Fruit fly (Drosophila melanogaster): Measurements from ENCODE around the gene CG33303.

The CG33303 gene

dm6 chr2L:10413251-10414127 is 37.9 kb upstream of the CG33303 start, which contains the start of the genes CG5355 and Klp31E (continued):
- TF ChIP-seq CG17612 (GFP tag; IDR thresholded peaks at IDR 0.05) (no peak), CG18619 (GFP tag; optimal IDR thresholded peaks at IDR 0.05) (peak; percentile 75), sug (tag; optimal IDR thresholded peaks at IDR 0.05) (peak; percentile 73), insv (GFP tag; optimal IDR thresholded peaks at IDR 0.05) (peak in 1 of 2 experiments; percentile 26), slp2 (GFP tag; optimal IDR thresholded peaks at IDR 0.05) (peak; percentile 37), ap (GFP tag; IDR thresholded peaks at IDR 0.05) (no peak), CG2120 (GFP tag; optimal IDR thresholded peaks at IDR 0.05) (peak; percentile 72), hb (GFP tag; IDR thresholded peaks at IDR 0.05; ENCODE audit: partially characterized antibody) (no peak), Max (GFP tag; optimal IDR thresholded peaks at IDR 0.05) (peak; percentile 28), Ets97D (GFP tag; optimal IDR thresholded peaks at IDR 0.05) (peak; percentile 15), Dll (GFP tag; IDR thresholded peaks at IDR 0.05; ENCODE audit: partially characterized antibody) (peak; percentile 80), otp (GFP tag; IDR thresholded peaks at IDR 0.05) (no peak), odd (GFP tag; optimal IDR thresholded peaks at IDR 0.05) (peak; percentile 63), Atf-2 (GFP tag; optimal IDR thresholded peaks at IDR 0.05) (peak; percentile 45), Bteb2 (GFP tag; optimal IDR thresholded peaks at IDR 0.05) (peak; percentile 6), CG10431 (GFP tag; optimal IDR thresholded peaks at IDR 0.05) (peak; percentile 46), CG2129 (GFP tag; IDR thresholded peaks at IDR 0.05; ENCODE audit: partially characterized antibody) (no peak; the same call in 1 of the 2 replicates), D19A (tag; optimal IDR thresholded peaks at IDR 0.05) (no peak), knrl (GFP tag; IDR thresholded peaks at IDR 0.05; ENCODE audit: partially characterized antibody) (peak; percentile 67; the same call in 2 of the 3 replicates), gfzf (GFP tag; optimal IDR thresholded peaks at IDR 0.05) (peak; percentile 23), CG2202 (tag; optimal IDR thresholded peaks at IDR 0.05) (peak; percentile 12), CG32532 (GFP tag; IDR thresholded peaks at IDR 0.05) (peak; percentile 65), CG17568 (GFP tag; optimal IDR thresholded peaks at IDR 0.05) (no peak), stwl (tag; optimal IDR thresholded peaks at IDR 0.05) (peak; percentile 3), onecut (GFP tag; IDR thresholded peaks at IDR 0.05) (no peak), CG33557 (GFP tag; optimal IDR thresholded peaks at IDR 0.05) (peak; percentile 76), CG15696 (tag; optimal IDR thresholded peaks at IDR 0.05) (peak; percentile 70), CG14710 (tag; optimal IDR thresholded peaks at IDR 0.05) (peak; percentile 83), Side (GFP tag; optimal IDR thresholded peaks at IDR 0.05) (peak; percentile 42), dmrt99B (tag; optimal IDR thresholded peaks at IDR 0.05) (no peak), sisA (GFP tag; IDR thresholded peaks at IDR 0.05) (no peak), Blimp-1 (GFP tag; optimal IDR thresholded peaks at IDR 0.05) (no peak), Dad (GFP tag; optimal IDR thresholded peaks at IDR 0.05) (peak; percentile 32), caup (GFP tag; optimal IDR thresholded peaks at IDR 0.05; ENCODE audit: severe bottlenecking) (peak; percentile 61), Trl (optimal IDR thresholded peaks at IDR 0.05) (no peak), Trl (GFP tag; optimal IDR thresholded peaks at IDR 0.05) (no peak), CG13424 (tag; optimal IDR thresholded peaks at IDR 0.05) (peak; percentile 81), CG8089 (GFP tag; optimal IDR thresholded peaks at IDR 0.05) (no peak), CG17328 (GFP tag; IDR thresholded peaks at IDR 0.05) (peak; percentile 8; the same call in 1 of the 2 replicates), CG7987 (GFP tag; optimal IDR thresholded peaks at IDR 0.05) (no peak), cas (GFP tag; IDR thresholded peaks at IDR 0.05) (no peak), HLHmδ (GFP tag; optimal IDR thresholded peaks at IDR 0.05) (no peak), CG5953 (GFP tag; IDR thresholded peaks at IDR 0.05) (no peak), fd3F (GFP tag; optimal IDR thresholded peaks at IDR 0.05) (peak; percentile 64), Fer2 (tag; optimal IDR thresholded peaks at IDR 0.05) (peak; percentile 36), ro (GFP tag; IDR thresholded peaks at IDR 0.05) (no peak), CG12104 (GFP tag; optimal IDR thresholded peaks at IDR 0.05) (peak; percentile 69), pzg (GFP tag; optimal IDR thresholded peaks at IDR 0.05) (peak; percentile 61)

All from whole organism, embryonic.